Fruit fly (Drosophila melanogaster): Measurements from ENCODE around the gene Cpr65Ax2.

Cpr65Ax2 gene

dm6 chr3L:6188995-6189927, 38.6 kb upstream of the Cpr65Ax2 start, which contains the start of the genes D19A and CG7386 (continued):
- TF ChIP-seq tll (GFP tag; optimal IDR thresholded peaks at IDR 0.05), result no peak
- TF ChIP-seq BtbVII (GFP tag; optimal IDR thresholded peaks at IDR 0.05), result no peak
- no peak for TF ChIP-seq CrebB (tag; optimal IDR thresholded peaks at IDR 0.05)
- peak; percentile 69 for TF ChIP-seq CG8924 (tag; optimal IDR thresholded peaks at IDR 0.05)
- TF ChIP-seq Dfd (GFP tag; optimal IDR thresholded peaks at IDR 0.05), result no peak
- TF ChIP-seq Vsx1 (GFP tag; optimal IDR thresholded peaks at IDR 0.05), result no peak
- TF ChIP-seq CG5953 (GFP tag; IDR thresholded peaks at IDR 0.05), result 0 out of 2 replicates have a peak, but pooled peaks have one; percentile 25
- no peak for TF ChIP-seq abd-A (tag; optimal IDR thresholded peaks at IDR 0.05)
- no peak for TF ChIP-seq ATbp (GFP tag; optimal IDR thresholded peaks at IDR 0.05)
- TF ChIP-seq gcm (GFP tag; optimal IDR thresholded peaks at IDR 0.05), result peak; percentile 24
- no peak for TF ChIP-seq CG7271 (tag; optimal IDR thresholded peaks at IDR 0.05)
- TF ChIP-seq CG9876 (GFP tag; optimal IDR thresholded peaks at IDR 0.05), result peak; percentile 47
- no peak for TF ChIP-seq twi (tag; optimal IDR thresholded peaks at IDR 0.05)
- TF ChIP-seq CG15073 (GFP tag; optimal IDR thresholded peaks at IDR 0.05), result no peak
- TF ChIP-seq Asciz (GFP tag; optimal IDR thresholded peaks at IDR 0.05), result no peak
- peak; percentile 52 for TF ChIP-seq CG34422 (GFP tag; IDR thresholded peaks at IDR 0.05)
- TF ChIP-seq gem (tag; optimal IDR thresholded peaks at IDR 0.05), result peak; percentile 74
- TF ChIP-seq CG11504 (tag; optimal IDR thresholded peaks at IDR 0.05), result peak; percentile 61
- no peak; the same call in none of the 2 replicates for TF ChIP-seq esg (GFP tag; conservative IDR thresholded peaks at IDR 0.05)
- TF ChIP-seq HLH54F (GFP tag; optimal IDR thresholded peaks at IDR 0.05), result peak; percentile 79
- no peak for TF ChIP-seq crp (GFP tag; optimal IDR thresholded peaks at IDR 0.05)
- TF ChIP-seq CG16863 (GFP tag; optimal IDR thresholded peaks at IDR 0.05), result peak; percentile 32
- TF ChIP-seq CG12104 (GFP tag; optimal IDR thresholded peaks at IDR 0.05), result peak; percentile 7
- TF ChIP-seq CG34376 (GFP tag; optimal IDR thresholded peaks at IDR 0.05), result no peak
- TF ChIP-seq az2 (GFP tag; optimal IDR thresholded peaks at IDR 0.05), result peak; percentile 40
- TF ChIP-seq psq (GFP tag; optimal IDR thresholded peaks at IDR 0.05), result no peak
- TF ChIP-seq sug (tag; optimal IDR thresholded peaks at IDR 0.05), result peak; percentile 25
- TF ChIP-seq CG3281 (GFP tag; optimal IDR thresholded peaks at IDR 0.05), result peak; percentile 38
- peak; percentile 33; the same call in 1 of the 2 replicates for TF ChIP-seq ara (GFP tag; IDR thresholded peaks at IDR 0.05)
- TF ChIP-seq HLH4C (GFP tag; IDR thresholded peaks at IDR 0.05; ENCODE audit: partially characterized antibody), result peak; percentile 51; the same call in 2 of the 3 replicates
- TF ChIP-seq Lim3 (GFP tag; IDR thresholded peaks at IDR 0.05), result no peak
- TF ChIP-seq CG34224 (GFP tag; IDR thresholded peaks at IDR 0.05; ENCODE audit: partially characterized antibody), result no peak; the same call in 2 of the 3 replicates
- TF ChIP-seq Ravus (GFP tag; IDR thresholded peaks at IDR 0.05), result no peak
- TF ChIP-seq CG8359 (GFP tag; optimal IDR thresholded peaks at IDR 0.05; ENCODE audit: borderline replicate concordance), result no peak
- TF ChIP-seq nerfin-1 (tag; optimal IDR thresholded peaks at IDR 0.05), result peak; percentile 16
- peak; percentile 4 for TF ChIP-seq HHEX (GFP tag; optimal IDR thresholded peaks at IDR 0.05)
- peak; percentile 11 for TF ChIP-seq wek (GFP tag; optimal IDR thresholded peaks at IDR 0.05)
- peak; percentile 75; the same call in 3 of the 4 replicates for TF ChIP-seq Gug (GFP tag; IDR thresholded peaks at IDR 0.05)
- peak; percentile 46 for TF ChIP-seq pb (GFP tag; optimal IDR thresholded peaks at IDR 0.05)
- TF ChIP-seq CG4424 (GFP tag; optimal IDR thresholded peaks at IDR 0.05), result peak; percentile 15
- TF ChIP-seq CG15601 (tag; optimal IDR thresholded peaks at IDR 0.05), result peak; percentile 20
- TF ChIP-seq CG10431 (GFP tag; optimal IDR thresholded peaks at IDR 0.05), result peak; percentile 27
- peak; percentile 27 for TF ChIP-seq sim (GFP tag; IDR thresholded peaks at IDR 0.05)
- peak; percentile 4 for TF ChIP-seq CG18764 (GFP tag; optimal IDR thresholded peaks at IDR 0.05)
- no peak for TF ChIP-seq CG8281 (tag; optimal IDR thresholded peaks at IDR 0.05)
- TF ChIP-seq Dad (GFP tag; optimal IDR thresholded peaks at IDR 0.05), result no peak
- no peak for TF ChIP-seq Camta (GFP tag; optimal IDR thresholded peaks at IDR 0.05)
